Fruit fly (Drosophila melanogaster) whole organism, adult: ENCODE results near the gene CG14309.

Source experiments
- CG11617 ChIP-seq: fragments of 200-800 bp; sonication (Bioruptor generic); optimal IDR thresholded peaks from 2 replicates; lab custom pipeline; 2017; ENCODE audit warnings: mild to moderate bottlenecking, missing biosample characterization, missing genetic modification reagents, missing genetic modification characterization
- CG12768 ChIP-seq: fragments of 200-800 bp; sonication (Bioruptor generic); optimal IDR thresholded peaks from 2 replicates; lab custom pipeline; 2017; ENCODE audit warnings: missing biosample characterization, missing genetic modification characterization, mild to moderate bottlenecking, moderate library complexity, missing genetic modification reagents
- CG14711 ChIP-seq: fragments of 200-800 bp; sonication (Bioruptor generic); optimal IDR thresholded peaks from 2 replicates; lab custom pipeline; 2018; ENCODE audit warnings: missing biosample characterization, mild to moderate bottlenecking, missing genetic modification characterization, moderate library complexity
- CG1620 ChIP-seq: fragments of 200-800 bp; sonication (Bioruptor generic); optimal IDR thresholded peaks from 2 replicates; lab custom pipeline; 2016; ENCODE audit warnings: missing biosample characterization, missing genetic modification characterization
- CG33017 ChIP-seq: fragments of 200-800 bp; sonication (Bioruptor generic); optimal IDR thresholded peaks from 2 replicates; lab custom pipeline; 2018; ENCODE audit warnings: missing biosample characterization, mild to moderate bottlenecking, missing genetic modification characterization, moderate library complexity
- CG5204 ChIP-seq: fragments of 200-800 bp; sonication (Bioruptor generic); optimal IDR thresholded peaks from 2 replicates; lab custom pipeline; 2016; ENCODE audit warnings: missing biosample characterization, missing genetic modification characterization
- CG7045 ChIP-seq: fragments of 200-800 bp; sonication (Bioruptor generic); optimal IDR thresholded peaks from 2 replicates; lab custom pipeline; 2017; ENCODE audit warnings: missing biosample characterization, mild to moderate bottlenecking, missing genetic modification characterization
- CG7101 ChIP-seq: fragments of 200-800 bp; sonication (Bioruptor generic); optimal IDR thresholded peaks from 2 replicates; lab custom pipeline; 2018; ENCODE audit warnings: missing biosample characterization, mild to moderate bottlenecking, missing genetic modification characterization, moderate library complexity
- Clk ChIP-seq: fragments of 200-800 bp; sonication (Bioruptor generic); optimal IDR thresholded peaks from 2 replicates; lab custom pipeline; 2017; ENCODE audit warnings: missing biosample characterization, missing genetic modification characterization
- Crg-1 ChIP-seq: fragments of 200-800 bp; sonication (Bioruptor generic); optimal IDR thresholded peaks from 2 replicates; lab custom pipeline; 2016; ENCODE audit warnings: missing biosample characterization, missing genetic modification characterization
- Hr96 ChIP-seq: fragments of 200-800 bp; sonication (Bioruptor generic); optimal IDR thresholded peaks from 2 replicates; lab custom pipeline; 2016; ENCODE audit warnings: missing biosample characterization, missing genetic modification characterization
- Mnt ChIP-seq: fragments of 200-800 bp; sonication (Bioruptor generic); optimal IDR thresholded peaks from 2 replicates; lab custom pipeline; 2016; ENCODE audit warnings: missing biosample characterization, mild to moderate bottlenecking, missing genetic modification characterization
- bab1 ChIP-seq: fragments of 200-800 bp; sonication (Bioruptor generic); optimal IDR thresholded peaks from 3 replicates; lab custom pipeline; 2019; ENCODE audit warnings: missing biosample characterization, mild to moderate bottlenecking, missing genetic modification characterization, moderate library complexity
- cic ChIP-seq: fragments of 200-800 bp; sonication (Bioruptor generic); optimal IDR thresholded peaks from 2 replicates; lab custom pipeline; 2017; ENCODE audit warnings: missing biosample characterization, mild to moderate bottlenecking, missing genetic modification characterization, moderate library complexity
- cnc ChIP-seq, 2 experiments: fragments of >200 bp; optimal IDR thresholded peaks; 2 replicates each; lab custom pipeline; 2017
- kay ChIP-seq: fragments of 200-800 bp; sonication (Bioruptor generic); peaks from one replicate; lab custom pipeline; 2016; ENCODE audit warnings: missing biosample characterization, missing genetic modification characterization, borderline replicate concordance
- ovo ChIP-seq: fragments of 200-800 bp; sonication (Bioruptor generic); optimal IDR thresholded peaks from 2 replicates; lab custom pipeline; 2016; ENCODE audit warnings: missing biosample characterization, missing genetic modification characterization
- pad ChIP-seq: fragments of 200-800 bp; sonication (Bioruptor generic); optimal IDR thresholded peaks from 3 replicates; lab custom pipeline; 2017; ENCODE audit warnings: missing biosample characterization, missing genetic modification characterization, mild to moderate bottlenecking, moderate library complexity, missing genetic modification reagents
- tj ChIP-seq: fragments of 200-800 bp; sonication (Bioruptor generic); optimal IDR thresholded peaks from 3 replicates; lab custom pipeline; 2017; ENCODE audit warnings: missing biosample characterization, mild to moderate bottlenecking, missing genetic modification characterization, moderate library complexity
- toe ChIP-seq: fragments of 200-800 bp; sonication (Bioruptor generic); optimal IDR thresholded peaks from 2 replicates; lab custom pipeline; 2016; ENCODE audit warnings: missing biosample characterization, missing genetic modification characterization

Gene CG14309

DNA sequence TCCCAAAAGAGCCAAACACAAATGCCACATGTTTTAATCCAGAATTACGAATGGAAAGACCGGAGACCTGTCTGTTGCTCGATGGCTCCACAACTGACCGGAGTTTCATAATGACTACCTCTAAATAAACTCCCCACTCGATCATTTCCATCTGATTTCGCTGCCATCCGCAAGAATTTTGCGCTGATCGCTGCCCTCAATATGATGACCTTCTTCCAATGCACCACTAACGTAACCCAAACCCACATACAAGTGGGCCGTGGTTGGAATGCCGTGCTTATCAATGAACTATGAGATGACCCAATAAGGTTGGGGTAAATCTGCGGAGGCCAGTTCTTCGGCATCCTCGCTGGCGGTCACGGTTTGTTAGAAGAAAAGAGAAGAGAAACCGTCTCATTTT lies at the start of gene CG14309:
Gene CG14309 (minus strand): TSS at position 101 of the 400 bp plus-strand sequence.
- TF ChIP-seq Mnt (GFP tag; lab: Kevin White, UChicago) (no peak), bab1 (no peak), CG7045 (GFP tag; lab: Kevin White, UChicago) (no peak), CG14711 (tag; lab: Kevin White, UChicago) (no peak), tj (peak; percentile 45), Crg-1 (no peak), toe (GFP tag; lab: Kevin White, UChicago) (no peak)

DNA sequence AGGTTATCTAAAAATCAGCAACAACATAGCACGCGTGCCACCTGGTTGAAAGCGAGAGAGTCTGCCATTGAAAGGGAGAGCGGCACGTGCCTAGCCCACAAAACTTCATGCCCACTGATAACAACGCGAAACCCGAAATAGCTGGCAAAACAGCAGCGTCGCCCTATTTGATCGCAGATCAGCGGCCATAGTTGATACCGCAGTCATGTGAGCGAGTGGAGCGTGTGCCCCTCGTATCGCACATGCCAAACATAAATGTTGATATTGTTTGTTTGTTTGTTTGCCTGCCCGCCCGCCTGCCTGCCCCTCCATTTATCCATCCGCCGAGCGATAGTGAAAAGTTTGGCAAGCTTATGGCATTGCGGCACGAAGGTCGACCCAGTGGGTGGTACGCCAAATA lies 48.0 kb upstream of the CG14309 start:
- no peak for TF ChIP-seq Clk (GFP tag; lab: Kevin White, UChicago)
- TF ChIP-seq CG5204 (GFP tag; lab: Kevin White, UChicago): no peak
- no peak for TF ChIP-seq ovo (GFP tag; lab: Kevin White, UChicago)
- TF ChIP-seq Mnt (GFP tag; lab: Kevin White, UChicago): no peak
- TF ChIP-seq CG11617 (GFP tag; lab: Kevin White, UChicago): no peak
- no peak for TF ChIP-seq bab1
- no peak for TF ChIP-seq pad (GFP tag; lab: Kevin White, UChicago)
- no peak for TF ChIP-seq tj

- TF ChIP-seq CG12768 (no peak), kay (GFP tag; lab: Kevin White, UChicago) (peak; percentile 59)
These were observed 38.5 kb upstream of the CG14309 start for dm6 chr3R:18423352-18423751.

DNA sequence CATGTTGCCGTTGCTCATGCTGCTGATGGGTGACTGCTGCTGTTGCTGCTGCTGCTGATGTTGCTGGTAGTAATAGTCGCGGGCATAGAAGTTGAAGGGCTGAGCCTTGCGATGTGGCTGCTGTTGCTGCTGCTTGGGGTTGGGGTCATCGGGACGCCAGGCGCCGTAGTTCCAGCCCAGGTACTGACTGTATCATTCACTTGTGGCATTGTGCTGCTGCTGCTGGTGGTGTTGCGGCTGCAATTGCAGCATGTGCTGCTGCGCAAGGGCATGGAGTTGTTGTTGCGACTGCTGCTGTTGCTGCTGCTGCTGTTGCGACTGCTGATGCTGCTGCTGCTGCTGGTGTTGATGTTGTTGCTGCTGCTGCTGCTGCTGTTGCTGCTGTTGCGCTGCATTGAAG lies 37.6 kb upstream of the CG14309 start:
- TF ChIP-seq CG33017 (tag; lab: Kevin White, UChicago) (no peak), CG7101 (no peak), Clk (GFP tag; lab: Kevin White, UChicago) (no peak), toe (GFP tag; lab: Kevin White, UChicago) (no peak), bab1 (no peak), CG5204 (GFP tag; lab: Kevin White, UChicago) (no peak), CG1620 (GFP tag; lab: Kevin White, UChicago) (no peak)

dm6 chr3R:18412279-18413214 lies 27.7 kb upstream of the CG14309 start, which contains the start of gene CG31122:
Gene CG31122, minus strand, starts transcription at chr3R:18412874.
- TF ChIP-seq Mnt (GFP tag; lab: Kevin White, UChicago): peak; percentile 51
- no peak for TF ChIP-seq bab1
- no peak for TF ChIP-seq CG33017 (tag; lab: Kevin White, UChicago)
- peak; percentile 35 for TF ChIP-seq pad (GFP tag; lab: Kevin White, UChicago)
- TF ChIP-seq tj: peak; percentile 40
- no peak for TF ChIP-seq Crg-1
- no peak for TF ChIP-seq kay (GFP tag; lab: Kevin White, UChicago)
- peak; percentile 37 for TF ChIP-seq CG1620 (GFP tag; lab: Kevin White, UChicago)
- peak; percentile 74 for TF ChIP-seq toe (GFP tag; lab: Kevin White, UChicago)
- TF ChIP-seq cic (GFP tag; lab: Kevin White, UChicago): no peak
- TF ChIP-seq CG14711 (tag; lab: Kevin White, UChicago): peak; percentile 73
- peak; percentile 10 for TF ChIP-seq Clk (GFP tag; lab: Kevin White, UChicago)
- TF ChIP-seq CG5204 (GFP tag; lab: Kevin White, UChicago): no peak
- peak; percentile 29 for TF ChIP-seq CG12768
- TF ChIP-seq ovo (GFP tag; lab: Kevin White, UChicago): peak; percentile 30
- TF ChIP-seq CG11617 (GFP tag; lab: Kevin White, UChicago): peak; percentile 52
- TF ChIP-seq CG7101: peak; percentile 11
- TF ChIP-seq Hr96 (GFP tag; lab: Kevin White, UChicago): peak; percentile 66
- peak; percentile 20 for TF ChIP-seq CG7045 (GFP tag; lab: Kevin White, UChicago)
- TF ChIP-seq cnc (optimal IDR thresholded peaks at IDR 0.05; lab: Kevin White, UChicago): no peak

DNA sequence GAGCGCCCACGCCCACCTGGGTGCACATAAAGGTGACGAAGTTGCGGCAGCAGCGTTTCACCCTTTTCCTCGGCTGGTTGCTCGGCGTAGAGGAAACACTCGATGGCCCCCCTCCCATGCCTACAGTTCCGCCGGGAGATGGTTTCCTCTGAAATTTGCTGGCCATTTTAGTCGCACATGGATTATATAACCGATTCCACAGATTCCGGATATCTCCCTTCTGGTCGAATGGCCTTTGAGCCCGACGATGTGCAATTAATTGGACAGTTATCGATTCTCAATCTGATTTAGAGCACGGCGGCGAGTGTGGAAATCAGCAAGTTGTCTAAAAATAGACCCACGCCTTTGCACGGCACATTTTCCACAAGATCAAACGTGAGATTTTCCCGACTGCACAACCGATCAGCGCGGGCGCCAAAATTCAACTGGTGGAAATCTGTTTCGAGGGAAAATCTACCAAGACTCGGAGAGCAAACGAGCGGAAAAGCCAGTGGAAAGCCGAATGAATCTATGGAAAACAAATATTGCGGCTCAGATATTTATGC lies 26.4 kb upstream of the CG14309 start, which contains the start of gene CG10864:
Gene CG10864 (minus strand): TSS at position 427 of the 545 bp plus-strand sequence.
- TF ChIP-seq CG14711 (tag; lab: Kevin White, UChicago): no peak
- no peak for TF ChIP-seq Clk (GFP tag; lab: Kevin White, UChicago)

DNA sequence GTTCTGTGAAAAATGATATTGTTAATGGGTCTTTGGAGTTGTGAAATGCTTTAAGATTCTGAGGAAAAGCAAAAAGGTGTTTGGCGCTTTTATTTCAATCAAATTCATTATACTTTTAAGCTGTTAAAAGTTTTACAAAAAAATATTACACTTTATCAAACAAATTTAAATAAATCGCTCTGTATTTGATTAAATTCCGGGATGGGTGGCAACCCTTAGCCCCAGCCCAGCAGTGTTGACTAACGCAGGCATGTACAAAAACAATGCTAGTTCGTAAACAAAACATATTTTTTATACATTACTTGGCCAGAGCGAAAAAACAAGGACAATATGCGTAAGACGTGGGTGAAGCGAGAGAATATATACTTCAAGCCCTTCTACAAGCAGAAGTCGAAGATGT lies 19.8 kb upstream of the CG14309 start, which contains the start of gene CG7685:
Gene CG7685 (plus strand): TSS at position 228 of the 400 bp plus-strand sequence.
- TF ChIP-seq tj: peak; percentile 49
- peak; percentile 76 for TF ChIP-seq Mnt (GFP tag; lab: Kevin White, UChicago)
- peak; percentile 80 for TF ChIP-seq CG11617 (GFP tag; lab: Kevin White, UChicago)
- TF ChIP-seq ovo (GFP tag; lab: Kevin White, UChicago): no peak
- peak; percentile 95 for TF ChIP-seq CG14711 (tag; lab: Kevin White, UChicago)
- peak; percentile 66 for TF ChIP-seq CG7045 (GFP tag; lab: Kevin White, UChicago)
- TF ChIP-seq Crg-1: peak; percentile 86
- TF ChIP-seq CG33017 (tag; lab: Kevin White, UChicago): peak; percentile 73
- TF ChIP-seq CG5204 (GFP tag; lab: Kevin White, UChicago): no peak
- peak; percentile 81 for TF ChIP-seq CG7101
- peak; percentile 71 for TF ChIP-seq CG1620 (GFP tag; lab: Kevin White, UChicago)
- peak; percentile 57 for TF ChIP-seq Clk (GFP tag; lab: Kevin White, UChicago)
- TF ChIP-seq cnc (optimal IDR thresholded peaks at IDR 0.05; lab: Kevin White, UChicago): no peak
- TF ChIP-seq kay (GFP tag; lab: Kevin White, UChicago): no peak
- TF ChIP-seq cic (GFP tag; lab: Kevin White, UChicago): peak; percentile 37
- TF ChIP-seq pad (GFP tag; lab: Kevin White, UChicago): peak; percentile 61
- TF ChIP-seq bab1: peak; percentile 80
- TF ChIP-seq Hr96 (GFP tag; lab: Kevin White, UChicago): peak; percentile 80
- TF ChIP-seq CG12768: peak; percentile 84
- TF ChIP-seq toe (GFP tag; lab: Kevin White, UChicago): peak; percentile 76
